Fruit fly (Drosophila melanogaster) whole organism, wandering third instar larva: Measurements from ENCODE around the gene Cpr30B.
A peak's percentile ranks its signal among the peaks of the same experiment; 100 is the strongest.

Source experiments
- CG32264 ChIP-seq: fragments of 200-800 bp; sonication (Bioruptor generic); optimal IDR thresholded peaks from 2 replicates; lab custom pipeline; 2016; ENCODE audit warnings: missing biosample characterization, missing genetic modification characterization
- CG9705 ChIP-seq: fragments of 200-800 bp; sonication (Bioruptor generic); optimal IDR thresholded peaks from 2 replicates; lab custom pipeline; 2018; ENCODE audit warnings: missing biosample characterization, mild to moderate bottlenecking, missing genetic modification characterization
- Dfd ChIP-seq: fragments of >200 bp; optimal IDR thresholded peaks from 2 replicates; lab custom pipeline; 2017; ENCODE audit warnings: missing biosample characterization, missing genetic modification characterization
- Dif ChIP-seq: fragments of 200-275, 200-300 bp; sonication (Bioruptor generic); optimal IDR thresholded peaks from 2 replicates; lab custom pipeline; 2018; ENCODE audit warnings: missing biosample characterization, missing genetic modification characterization; ENCODE audit not compliant: partially characterized antibody
- GATAd ChIP-seq: sonication (Bioruptor generic); optimal IDR thresholded peaks from 2 replicates; lab custom pipeline; 2016; ENCODE audit warnings: missing biosample characterization, missing genetic modification characterization
- Hnf4 ChIP-seq: fragments of 200-800 bp; sonication (Bioruptor generic); optimal IDR thresholded peaks from 2 replicates; lab custom pipeline; 2016; ENCODE audit warnings: missing biosample characterization, mild to moderate bottlenecking, missing genetic modification characterization
- Hr78 ChIP-seq: fragments of >200 bp; optimal IDR thresholded peaks from 2 replicates; lab custom pipeline; 2017; ENCODE audit warnings: missing biosample characterization, missing genetic modification characterization
- Jra ChIP-seq: sonication (Bioruptor generic); optimal IDR thresholded peaks from 2 replicates; lab custom pipeline; 2016; ENCODE audit warnings: missing biosample characterization, missing genetic modification characterization
- Mio ChIP-seq: sonication (Bioruptor generic); optimal IDR thresholded peaks from 2 replicates; lab custom pipeline; 2016; ENCODE audit warnings: missing biosample characterization, missing genetic modification characterization
- Myc ChIP-seq: fragments of >200 bp; optimal IDR thresholded peaks from 2 replicates; lab custom pipeline; 2017
- N ChIP-seq: fragments of >200 bp; optimal IDR thresholded peaks from 2 replicates; lab custom pipeline; 2018; ENCODE audit warnings: missing biosample characterization, missing external identifiers, missing genetic modification characterization
- OdsH ChIP-seq: fragments of 200-800 bp; sonication (Bioruptor generic); optimal IDR thresholded peaks from 2 replicates; lab custom pipeline; 2016; ENCODE audit warnings: missing biosample characterization, mild to moderate bottlenecking, missing genetic modification characterization
- Rel ChIP-seq, 2 experiments: fragments of 200-800 bp; sonication (Bioruptor generic) in 1 of 2; optimal IDR thresholded peaks; 2 replicates in 1 of 2; 3 replicates in 1 of 2; lab custom pipeline; 2016 to 2019; ENCODE audit warnings: mild to moderate bottlenecking in 2 of 2, missing biosample characterization in 2 of 2, missing genetic modification characterization in 2 of 2, moderate library complexity in 1 of 2
- Sp1 ChIP-seq: fragments of 200-800 bp; sonication (Bioruptor generic); optimal IDR thresholded peaks from 3 replicates; lab custom pipeline; 2019; ENCODE audit warnings: missing biosample characterization, mild to moderate bottlenecking, missing genetic modification characterization, moderate library complexity
- Vsx2 ChIP-seq: fragments of 200-300, 225-300 bp; sonication (Bioruptor generic); optimal IDR thresholded peaks from 2 replicates; lab custom pipeline; 2018; ENCODE audit warnings: missing biosample characterization, missing genetic modification characterization; ENCODE audit not compliant: partially characterized antibody
- br ChIP-seq: fragments of 200-800 bp; sonication (Bioruptor generic); optimal IDR thresholded peaks from 2 replicates; lab custom pipeline; 2016; ENCODE audit warnings: missing biosample characterization, missing genetic modification characterization
- dl ChIP-seq, 2 experiments: fragments of 175-275, 200-275 bp in 1 of 2; fragments of 200-275 bp in 1 of 2; sonication (Bioruptor generic); optimal IDR thresholded peaks; lab custom pipeline; 2018; ENCODE audit warnings: mild to moderate bottlenecking in 2 of 2, missing biosample characterization in 2 of 2, missing genetic modification characterization in 2 of 2, moderate library complexity in 2 of 2; ENCODE audit not compliant: partially characterized antibody in 2 of 2, insufficient read depth in 1 of 2
- dmrt93B ChIP-seq: fragments of 200-800 bp; sonication (Bioruptor generic); optimal IDR thresholded peaks from 2 replicates; lab custom pipeline; 2018; ENCODE audit warnings: missing biosample characterization, mild to moderate bottlenecking, missing genetic modification characterization
- dsf ChIP-seq: sonication (Bioruptor generic); optimal IDR thresholded peaks from 2 replicates; lab custom pipeline; 2016; ENCODE audit warnings: missing biosample characterization, missing genetic modification characterization, borderline replicate concordance
- ey ChIP-seq: fragments of 200-800 bp; sonication (Bioruptor generic); optimal IDR thresholded peaks from 2 replicates; lab custom pipeline; 2016; ENCODE audit warnings: missing biosample characterization, missing genetic modification characterization
- foxo ChIP-seq, 2 experiments: fragments of 200-800 bp; sonication (Bioruptor generic); optimal IDR thresholded peaks; 2 replicates in 1 of 2; 3 replicates in 1 of 2; lab custom pipeline; 2016 to 2017; ENCODE audit warnings: missing biosample characterization in 2 of 2, missing genetic modification characterization in 2 of 2
- h ChIP-seq: fragments of 200-800 bp; sonication (Bioruptor generic); optimal IDR thresholded peaks from 3 replicates; lab custom pipeline; 2016; ENCODE audit warnings: missing biosample characterization, mild to moderate bottlenecking, missing genetic modification characterization
- jim ChIP-seq: fragments of 175-275, 200-325 bp; sonication (Bioruptor generic); optimal IDR thresholded peaks from 2 replicates; lab custom pipeline; 2016; ENCODE audit warnings: missing biosample characterization, mild to moderate bottlenecking, missing genetic modification characterization
- lola ChIP-seq: fragments of >200 bp; optimal IDR thresholded peaks from 2 replicates; lab custom pipeline; 2017; ENCODE audit warnings: missing biosample characterization, missing genetic modification characterization
- pan ChIP-seq: fragments of >200 bp; optimal IDR thresholded peaks from 2 replicates; lab custom pipeline; 2017
- psq ChIP-seq: fragments of 200-800 bp; sonication (Bioruptor generic); optimal IDR thresholded peaks from 3 replicates; lab custom pipeline; 2017; ENCODE audit warnings: missing biosample characterization, mild to moderate bottlenecking, missing genetic modification characterization, moderate library complexity
- rgr ChIP-seq: fragments of 200-800 bp; sonication (Bioruptor generic); optimal IDR thresholded peaks from 3 replicates; lab custom pipeline; 2016; ENCODE audit warnings: missing biosample characterization, mild to moderate bottlenecking, missing genetic modification characterization
- sage ChIP-seq: fragments of 200-800 bp; sonication (Bioruptor generic); optimal IDR thresholded peaks from 2 replicates; lab custom pipeline; 2016; ENCODE audit warnings: missing biosample characterization, mild to moderate bottlenecking, missing genetic modification characterization
- sv ChIP-seq: fragments of 200-800 bp; sonication (Bioruptor generic); optimal IDR thresholded peaks from 3 replicates; lab custom pipeline; 2016; ENCODE audit warnings: missing biosample characterization, missing genetic modification characterization
- woc ChIP-seq: sonication (Bioruptor generic); optimal IDR thresholded peaks from 2 replicates; lab custom pipeline; 2016; ENCODE audit warnings: missing biosample characterization, mild to moderate bottlenecking, missing genetic modification characterization

Gene Cpr30B

dm6 chr2L:9576269-9576933 lies 33.7 kb downstream of the Cpr30B start, which contains the start of gene Mtpalpha:
TSS of gene Mtpalpha (minus strand) at chr2L:9576769.
- TF ChIP-seq rgr (GFP tag; lab: Kevin White, UChicago) (peak; percentile 64), br (peak; percentile 33), woc (no peak), sage (GFP tag; lab: Kevin White, UChicago) (no peak), CG32264 (GFP tag; lab: Kevin White, UChicago) (no peak), Dfd (GFP tag; lab: Kevin White, UChicago) (no peak), Sp1 (GFP tag; lab: Kevin White, UChicago) (peak; percentile 44), ey (GFP tag; lab: Kevin White, UChicago) (peak; percentile 3), pan (lab: Kevin White, UChicago) (no peak), foxo (GFP tag; optimal IDR thresholded peaks at IDR 0.05; lab: Kevin White, UChicago) (peak in 1 of 2 experiments; percentile 49), Hnf4 (GFP tag; lab: Kevin White, UChicago) (peak; percentile 98), Jra (no peak), psq (peak; percentile 30), Myc (peak; percentile 16), h (peak; percentile 30), Rel (GFP tag; optimal IDR thresholded peaks at IDR 0.05; lab: Kevin White, UChicago) (no peak), Rel (tag; optimal IDR thresholded peaks at IDR 0.05; lab: Kevin White, UChicago) (peak; percentile 31), dsf (GFP tag; lab: Kevin White, UChicago) (no peak), GATAd (GFP tag; lab: Kevin White, UChicago) (no peak), sv (GFP tag; lab: Kevin White, UChicago) (no peak), lola (GFP tag; lab: Kevin White, UChicago) (no peak), N (GFP tag; lab: Kevin White, UChicago) (no peak), Dif (GFP tag; lab: Kevin White, UChicago) (no peak), OdsH (peak; percentile 20), dmrt93B (GFP tag; lab: Kevin White, UChicago) (no peak)

- no peak for TF ChIP-seq lola (GFP tag; lab: Kevin White, UChicago)
- TF ChIP-seq rgr (GFP tag; lab: Kevin White, UChicago) = no peak
- TF ChIP-seq dmrt93B (GFP tag; lab: Kevin White, UChicago) = no peak
- TF ChIP-seq Dfd (GFP tag; lab: Kevin White, UChicago) = no peak
- TF ChIP-seq Hr78 (GFP tag; lab: Kevin White, UChicago) = no peak
- TF ChIP-seq GATAd (GFP tag; lab: Kevin White, UChicago) = no peak
- TF ChIP-seq jim (GFP tag; lab: Kevin White, UChicago) = no peak
Observed at dm6 chr2L:9579538-9579937, 36.9 kb downstream of the Cpr30B start, which contains the start of gene CG31709. TSS of gene CG31709 (minus strand) at chr2L:9579638.

dm6 chr2L:9581582-9581981 lies 38.9 kb downstream of the Cpr30B start, which contains the start of gene gcm:
TSS of gene gcm (minus strand) at chr2L:9581745.
- TF ChIP-seq Rel (GFP tag; optimal IDR thresholded peaks at IDR 0.05; lab: Kevin White, UChicago) (no peak), Rel (tag; optimal IDR thresholded peaks at IDR 0.05; lab: Kevin White, UChicago) (no peak), CG9705 (GFP tag; lab: Kevin White, UChicago) (no peak), dl (GFP tag; optimal IDR thresholded peaks at IDR 0.05; lab: Kevin White, UChicago; ENCODE audit: insufficient read depth in 1 of 2, partially characterized antibody in 2 of 2) (peak in 1 of 2 experiments; percentile 42), Vsx2 (GFP tag; lab: Kevin White, UChicago) (peak; percentile 41)

dm6 chr2L:9584098-9584703 lies 41.5 kb downstream of the Cpr30B start:
- no peak for TF ChIP-seq Hnf4 (GFP tag; lab: Kevin White, UChicago)
- no peak for TF ChIP-seq Mio (GFP tag; lab: Kevin White, UChicago)
- no peak for TF ChIP-seq Dfd (GFP tag; lab: Kevin White, UChicago)
- no peak for TF ChIP-seq dsf (GFP tag; lab: Kevin White, UChicago)
- no peak for TF ChIP-seq sv (GFP tag; lab: Kevin White, UChicago)
- TF ChIP-seq psq = no peak
- no peak for TF ChIP-seq Sp1 (GFP tag; lab: Kevin White, UChicago)
